Fruit fly (Drosophila melanogaster) whole organism, pupa: Measurements from ENCODE around the gene rst.

Experiments used
- CG10348 ChIP-seq: fragments of 200-800 bp; sonication (Bioruptor generic); IDR thresholded peaks from 2 replicates; pipeline ENCODE4 v1.3.6; 2022; ENCODE audit warnings: missing biosample characterization, missing genetic modification characterization
- CG12605 ChIP-seq: fragments of 200-800 bp; sonication (Bioruptor generic); IDR thresholded peaks from 2 replicates; pipeline ENCODE4 v1.3.6; 2022; ENCODE audit warnings: missing biosample characterization, missing genetic modification characterization
- CG13204 ChIP-seq: fragments of 200-800 bp; sonication (Bioruptor generic); optimal IDR thresholded peaks from 2 replicates; lab custom pipeline; 2018; ENCODE audit warnings: missing biosample characterization, mild to moderate bottlenecking, missing genetic modification characterization, moderate library complexity
- CG14655 ChIP-seq: fragments of 200-800 bp; sonication (Bioruptor generic); optimal IDR thresholded peaks from 3 replicates; lab custom pipeline; 2017; ENCODE audit warnings: mild to moderate bottlenecking, missing biosample characterization, missing genetic modification reagents, missing genetic modification characterization
- CG15710 ChIP-seq: fragments of 200-800 bp; sonication (Bioruptor generic); optimal IDR thresholded peaks from 2 replicates; lab custom pipeline; 2018; ENCODE audit warnings: missing biosample characterization, mild to moderate bottlenecking, missing genetic modification characterization, moderate library complexity
- CG17806 ChIP-seq: fragments of 200-800 bp; sonication (Bioruptor generic); optimal IDR thresholded peaks from 2 replicates; lab custom pipeline; 2018; ENCODE audit warnings: missing biosample characterization, mild to moderate bottlenecking, missing genetic modification characterization, moderate library complexity
- CG32121 ChIP-seq: fragments of 200-800 bp; sonication (Bioruptor generic); IDR thresholded peaks from 2 replicates; pipeline ENCODE4 v1.3.6; 2022; ENCODE audit warnings: missing biosample characterization, missing genetic modification characterization
- CG34367 ChIP-seq: fragments of 200-800 bp; sonication (Bioruptor generic); optimal IDR thresholded peaks from 2 replicates; lab custom pipeline; 2018; ENCODE audit warnings: missing biosample characterization, mild to moderate bottlenecking, missing genetic modification characterization
- CG4496 ChIP-seq: fragments of 200-800 bp; sonication (Bioruptor generic); IDR thresholded peaks from 3 replicates; pipeline ENCODE4 v1.3.6; 2022; ENCODE audit warnings: missing biosample characterization, missing genetic modification characterization
- CG8159 ChIP-seq: fragments of 200-800 bp; sonication (Bioruptor generic); optimal IDR thresholded peaks from 3 replicates; lab custom pipeline; 2018; ENCODE audit warnings: missing biosample characterization, mild to moderate bottlenecking, missing genetic modification characterization, moderate library complexity
- CG8301 ChIP-seq: fragments of 200-800 bp; sonication (Bioruptor generic); optimal IDR thresholded peaks from 2 replicates; lab custom pipeline; 2018; ENCODE audit warnings: missing biosample characterization, mild to moderate bottlenecking, missing genetic modification characterization
- CG9948 ChIP-seq: fragments of 200-800 bp; sonication (Bioruptor generic); optimal IDR thresholded peaks from 2 replicates; lab custom pipeline; 2018; ENCODE audit warnings: missing biosample characterization, mild to moderate bottlenecking, missing genetic modification characterization, moderate library complexity
- D1 ChIP-seq: fragments of 200-800 bp; sonication (Bioruptor generic); optimal IDR thresholded peaks from 2 replicates; lab custom pipeline; 2018; ENCODE audit warnings: missing biosample characterization, mild to moderate bottlenecking, missing genetic modification characterization, moderate library complexity
- EcR ChIP-seq: fragments of 200-800 bp; sonication (Bioruptor generic); optimal IDR thresholded peaks from 3 replicates; lab custom pipeline; 2019; ENCODE audit warnings: missing biosample characterization, missing genetic modification characterization, mild to moderate bottlenecking, moderate library complexity, missing genetic modification reagents
- Ets98B ChIP-seq: fragments of 200-800 bp; sonication (Bioruptor generic); IDR thresholded peaks from 2 replicates; pipeline ENCODE4 v1.3.6; 2022; ENCODE audit warnings: missing biosample characterization, missing genetic modification characterization
- Pif1A ChIP-seq: fragments of 200-800 bp; sonication (Bioruptor generic); optimal IDR thresholded peaks from 3 replicates; lab custom pipeline; 2016; ENCODE audit warnings: missing biosample characterization, missing genetic modification characterization
- Pif1B ChIP-seq: fragments of 200-800 bp; sonication (Bioruptor generic); optimal IDR thresholded peaks from 3 replicates; lab custom pipeline; 2016; ENCODE audit warnings: missing biosample characterization, missing genetic modification characterization
- Snoo ChIP-seq: fragments of 200-800 bp; sonication (Bioruptor generic); optimal IDR thresholded peaks from 3 replicates; lab custom pipeline; 2017; ENCODE audit warnings: missing biosample characterization, mild to moderate bottlenecking, missing genetic modification characterization, inconsistent platforms
- fd96Ca ChIP-seq: fragments of 200-800 bp; sonication (Bioruptor generic); IDR thresholded peaks from 3 replicates; pipeline ENCODE4 v1.3.6; 2022; ENCODE audit warnings: missing biosample characterization, missing genetic modification characterization
- gl ChIP-seq: fragments of 200-800 bp; sonication (Bioruptor generic); optimal IDR thresholded peaks from 2 replicates; lab custom pipeline; 2018; ENCODE audit warnings: missing biosample characterization, mild to moderate bottlenecking, missing genetic modification characterization
- rn ChIP-seq: fragments of 200-800 bp; sonication (Bioruptor generic); IDR thresholded peaks from 2 replicates; pipeline ENCODE4 v1.3.6; 2022; ENCODE audit warnings: missing biosample characterization, missing genetic modification characterization

rst gene

dm6 chrX:3002148-3002547 is 28.5 kb upstream of the rst start:
- no peak for TF ChIP-seq rn (GFP tag; lab: Robert Waterston, UW)
- TF ChIP-seq Pif1B (GFP tag; lab: Kevin White, UChicago), result no peak
- TF ChIP-seq CG15710 (tag; lab: Kevin White, UChicago), result no peak
- TF ChIP-seq CG17806 (tag; lab: Kevin White, UChicago), result no peak
- TF ChIP-seq CG34367 (tag; lab: Kevin White, UChicago), result no peak
- TF ChIP-seq CG14655, result no peak
- no peak for TF ChIP-seq CG4496 (GFP tag; lab: Robert Waterston, UW)
- TF ChIP-seq Pif1A (GFP tag; lab: Kevin White, UChicago), result no peak
- TF ChIP-seq gl (tag; lab: Kevin White, UChicago), result no peak
- no peak for TF ChIP-seq CG8301
- TF ChIP-seq EcR (GFP tag; lab: Kevin White, UChicago), result no peak

DNA sequence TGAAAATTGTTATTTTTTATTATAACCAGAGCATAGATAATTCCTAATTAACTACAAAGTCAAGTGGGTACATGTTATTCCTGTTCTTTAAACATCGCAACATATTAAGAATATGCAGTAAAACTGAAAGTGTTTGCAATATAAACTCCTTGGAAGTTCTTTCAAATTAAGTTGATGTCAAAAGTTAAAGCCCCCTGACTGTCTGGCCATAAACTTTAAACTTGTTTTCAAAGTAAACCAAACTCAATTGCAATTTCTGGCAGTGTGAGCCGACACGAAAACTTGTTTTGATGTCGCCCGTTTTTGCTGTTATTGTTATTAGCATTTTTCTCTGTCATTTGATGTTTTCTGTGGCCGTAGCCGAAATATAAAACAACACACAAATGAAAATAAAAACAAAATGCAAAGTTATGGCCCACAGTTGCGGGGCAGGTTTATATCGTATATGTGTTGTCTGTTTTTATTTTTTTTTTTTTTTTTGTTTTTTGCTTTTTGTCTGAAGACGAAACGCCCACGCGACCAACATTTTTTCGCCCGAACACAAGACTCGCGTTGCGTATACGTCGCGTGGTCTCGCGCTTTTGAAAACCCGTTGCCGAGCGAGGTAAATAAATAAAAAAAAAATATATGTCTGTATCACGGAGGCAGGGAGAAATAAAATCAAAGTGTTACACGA is 19.6 kb upstream of the rst start:
- peak; percentile 77 for TF ChIP-seq Ets98B
- no peak for TF ChIP-seq EcR (GFP tag; lab: Kevin White, UChicago)
- TF ChIP-seq CG4496 (GFP tag; lab: Robert Waterston, UW), result peak; percentile 82
- no peak for TF ChIP-seq CG8159 (tag; lab: Kevin White, UChicago)
- no peak for TF ChIP-seq CG8301
- TF ChIP-seq CG12605 (GFP tag; lab: Robert Waterston, UW), result peak; percentile 67
- TF ChIP-seq Pif1B (GFP tag; lab: Kevin White, UChicago), result peak; percentile 22
- peak; percentile 79; the same call in 1 of the 2 replicates for TF ChIP-seq CG32121
- no peak for TF ChIP-seq rn (GFP tag; lab: Robert Waterston, UW)
- TF ChIP-seq CG13204 (GFP tag; lab: Kevin White, UChicago), result no peak
- no peak for TF ChIP-seq CG17806 (tag; lab: Kevin White, UChicago)
- TF ChIP-seq Snoo (tag; lab: Kevin White, UChicago), result no peak
- no peak for TF ChIP-seq CG10348 (GFP tag; lab: Robert Waterston, UW)
- TF ChIP-seq Pif1A (GFP tag; lab: Kevin White, UChicago), result peak; percentile 10
- TF ChIP-seq fd96Ca (GFP tag; lab: Robert Waterston, UW), result peak; percentile 70

DNA sequence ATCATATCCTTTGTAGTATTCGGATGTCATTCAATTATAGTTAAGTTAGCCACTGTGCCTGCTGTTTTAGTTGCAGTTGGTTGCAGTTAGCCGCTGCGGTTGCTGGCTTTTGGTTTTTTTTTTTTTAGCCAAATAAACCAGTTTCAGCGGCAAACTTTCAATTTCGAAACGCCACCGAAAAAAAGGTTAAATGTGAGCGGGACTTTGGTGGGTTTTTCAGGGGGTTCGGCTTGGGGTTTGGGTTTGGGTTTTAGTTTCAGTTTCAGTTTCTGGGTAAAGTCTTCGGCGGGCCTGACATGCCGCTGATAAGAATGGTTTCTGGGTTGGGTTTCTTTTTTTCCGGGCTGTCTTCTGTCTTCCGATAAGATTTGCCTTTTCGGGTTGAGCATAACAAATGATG is 17.3 kb upstream of the rst start:
- no peak for TF ChIP-seq CG8159 (tag; lab: Kevin White, UChicago)
- no peak for TF ChIP-seq fd96Ca (GFP tag; lab: Robert Waterston, UW)
- TF ChIP-seq CG13204 (GFP tag; lab: Kevin White, UChicago), result no peak
- TF ChIP-seq CG8301, result no peak
- no peak for TF ChIP-seq CG17806 (tag; lab: Kevin White, UChicago)
- TF ChIP-seq CG9948 (tag; lab: Kevin White, UChicago), result no peak
- TF ChIP-seq rn (GFP tag; lab: Robert Waterston, UW), result no peak
- TF ChIP-seq Ets98B, result no peak
- TF ChIP-seq EcR (GFP tag; lab: Kevin White, UChicago), result no peak
- TF ChIP-seq CG12605 (GFP tag; lab: Robert Waterston, UW), result no peak

DNA sequence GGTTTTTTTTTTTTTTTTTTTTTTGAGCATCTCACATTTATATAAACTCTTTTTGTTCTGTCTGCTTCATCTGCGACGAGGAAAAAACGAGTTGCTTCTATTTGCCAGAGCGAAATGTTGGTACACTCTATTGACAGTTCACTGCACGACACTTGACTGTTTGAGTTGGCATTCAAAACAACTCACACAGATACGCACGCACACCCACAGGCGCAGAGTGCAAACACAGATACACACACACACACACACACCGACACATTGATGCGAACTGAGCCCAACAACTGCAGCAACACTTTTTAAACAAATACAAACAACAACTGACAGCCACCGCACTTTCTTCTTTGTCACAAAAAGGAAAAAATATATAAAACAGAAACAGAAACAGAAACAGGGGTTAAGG is 15.7 kb upstream of the rst start:
- no peak for TF ChIP-seq Ets98B
- TF ChIP-seq EcR (GFP tag; lab: Kevin White, UChicago), result no peak
- TF ChIP-seq D1 (tag; lab: Kevin White, UChicago), result no peak
- TF ChIP-seq Pif1B (GFP tag; lab: Kevin White, UChicago), result no peak
- TF ChIP-seq CG9948 (tag; lab: Kevin White, UChicago), result no peak
- TF ChIP-seq CG4496 (GFP tag; lab: Robert Waterston, UW), result no peak
- TF ChIP-seq rn (GFP tag; lab: Robert Waterston, UW), result no peak
- no peak for TF ChIP-seq gl (tag; lab: Kevin White, UChicago)
- no peak for TF ChIP-seq CG13204 (GFP tag; lab: Kevin White, UChicago)
- no peak for TF ChIP-seq CG15710 (tag; lab: Kevin White, UChicago)
- no peak for TF ChIP-seq CG12605 (GFP tag; lab: Robert Waterston, UW)
- TF ChIP-seq Snoo (tag; lab: Kevin White, UChicago), result no peak
- no peak for TF ChIP-seq CG14655
- no peak for TF ChIP-seq CG34367 (tag; lab: Kevin White, UChicago)
- no peak for TF ChIP-seq CG32121
- no peak for TF ChIP-seq CG8159 (tag; lab: Kevin White, UChicago)
- TF ChIP-seq CG8301, result no peak
- TF ChIP-seq CG10348 (GFP tag; lab: Robert Waterston, UW), result no peak
- no peak for TF ChIP-seq fd96Ca (GFP tag; lab: Robert Waterston, UW)
- TF ChIP-seq, all 21 proteins: peak for 0

DNA sequence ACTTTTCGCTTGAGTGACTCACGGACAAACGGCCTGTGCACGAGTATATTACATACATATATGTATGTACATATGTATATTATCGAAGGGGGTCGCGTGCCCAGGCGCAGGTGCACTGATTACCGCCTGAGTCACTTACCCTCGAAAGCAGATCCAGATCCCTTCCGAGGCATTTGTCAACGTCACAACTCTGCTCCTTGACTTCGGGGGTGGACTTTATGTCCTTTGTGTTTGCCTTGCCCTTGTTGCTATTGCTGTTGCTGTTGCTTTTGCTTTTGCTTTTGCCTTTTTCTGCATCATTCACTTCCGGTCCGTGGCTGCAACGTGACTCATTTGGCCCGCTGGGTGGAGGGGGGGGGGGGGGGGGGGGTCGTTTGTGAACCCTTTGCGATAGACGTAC is 13.7 kb upstream of the rst start:
- TF ChIP-seq gl (tag; lab: Kevin White, UChicago), result no peak
- TF ChIP-seq, all 21 proteins: peak for 0

DNA sequence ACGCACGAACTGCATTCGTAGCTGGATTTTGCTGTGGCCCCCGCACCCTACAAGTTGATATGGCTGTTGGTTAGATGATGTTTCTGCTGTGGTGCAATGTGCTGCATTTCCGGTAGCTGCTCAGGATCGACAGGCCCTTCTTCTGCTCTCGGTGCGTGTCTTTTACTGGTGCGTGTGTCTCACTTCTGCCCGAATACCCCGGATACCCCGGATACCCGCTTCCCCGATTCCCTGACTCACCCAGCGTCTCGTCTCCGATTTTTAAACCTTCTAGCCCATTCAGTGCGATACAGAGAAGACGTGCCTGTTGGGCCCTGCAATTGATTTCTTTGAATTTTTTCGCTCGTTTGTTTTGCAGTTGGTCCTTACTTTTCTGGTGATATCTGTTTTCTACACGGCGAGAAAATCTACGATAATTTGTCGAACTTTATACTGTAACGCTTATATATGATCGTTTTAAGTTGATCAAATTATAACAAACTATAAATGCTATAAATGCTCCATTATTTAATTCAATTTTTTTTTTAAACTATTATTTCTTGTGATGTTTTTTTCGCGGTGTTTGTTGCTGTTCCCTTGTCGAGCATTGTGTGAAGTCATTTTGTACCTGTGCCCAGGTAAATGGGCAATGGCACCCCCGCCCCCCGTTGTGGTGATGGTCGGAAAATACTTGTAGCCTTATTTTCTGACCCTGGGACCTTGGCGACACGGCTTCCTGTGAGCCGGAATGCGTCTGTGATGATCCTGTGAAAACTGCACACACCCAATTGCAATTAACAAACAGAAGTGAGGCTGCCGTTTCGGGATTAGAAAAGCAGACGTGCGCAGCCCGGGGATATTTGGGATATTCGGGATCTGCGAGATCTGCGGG is 11.5 kb upstream of the rst start:
- TF ChIP-seq CG9948 (tag; lab: Kevin White, UChicago), result peak; percentile 87
- no peak for TF ChIP-seq CG32121
- peak; percentile 65 for TF ChIP-seq D1 (tag; lab: Kevin White, UChicago)
- peak; percentile 67 for TF ChIP-seq Pif1A (GFP tag; lab: Kevin White, UChicago)
- peak; percentile 90 for TF ChIP-seq CG8159 (tag; lab: Kevin White, UChicago)
- 0 out of 3 replicates have a peak, but pooled peaks have one; percentile 17 for TF ChIP-seq CG4496 (GFP tag; lab: Robert Waterston, UW)
- peak; percentile 66 for TF ChIP-seq gl (tag; lab: Kevin White, UChicago)
- TF ChIP-seq CG34367 (tag; lab: Kevin White, UChicago), result peak; percentile 82
- no peak for TF ChIP-seq CG10348 (GFP tag; lab: Robert Waterston, UW)
- TF ChIP-seq CG8301, result peak; percentile 9
- TF ChIP-seq Ets98B, result no peak
- TF ChIP-seq CG12605 (GFP tag; lab: Robert Waterston, UW), result peak; percentile 52; the same call in 1 of the 2 replicates
- peak; percentile 77 for TF ChIP-seq Snoo (tag; lab: Kevin White, UChicago)
- peak; percentile 75 for TF ChIP-seq Pif1B (GFP tag; lab: Kevin White, UChicago)
- TF ChIP-seq CG13204 (GFP tag; lab: Kevin White, UChicago), result peak; percentile 53
- TF ChIP-seq CG14655, result peak; percentile 46
- TF ChIP-seq EcR (GFP tag; lab: Kevin White, UChicago), result peak; percentile 61
- no peak for TF ChIP-seq rn (GFP tag; lab: Robert Waterston, UW)
- no peak for TF ChIP-seq fd96Ca (GFP tag; lab: Robert Waterston, UW)
- peak; percentile 91 for TF ChIP-seq CG17806 (tag; lab: Kevin White, UChicago)
- TF ChIP-seq CG15710 (tag; lab: Kevin White, UChicago), result peak; percentile 89
